Worm (Caenorhabditis elegans) whole organism, L4 larva: ENCODE data around the gene got-2.2.
A peak's percentile ranks its signal among the peaks of the same experiment; 100 is the strongest.

Experiments used
- F10B5.3 ChIP-seq: sonication (generic microtip); optimal IDR thresholded peaks from 2 replicates; lab custom pipeline; 2016; ENCODE audit warnings: mild to moderate bottlenecking, missing genetic modification characterization, missing compliant biosample characterization
- F26F4.8 ChIP-seq: fragments of 200-800 bp; sonication (Bioruptor generic); conservative IDR thresholded peaks from 2 replicates; pipeline ENCODE4 v1.3.6; 2022; ENCODE audit warnings: missing genetic modification characterization, missing compliant biosample characterization
- T26A8.4 ChIP-seq: fragments of 200-800 bp; sonication (Bioruptor generic); IDR thresholded peaks from 2 replicates; pipeline ENCODE4 v1.3.6; 2022; ENCODE audit warnings: missing genetic modification characterization, missing compliant biosample characterization
- ZK337.2 ChIP-seq: fragments of 200-800 bp; sonication (Bioruptor generic); IDR thresholded peaks from 2 replicates; pipeline ENCODE4 v1.3.6; 2022; ENCODE audit warnings: missing genetic modification reagents, missing genetic modification characterization, missing compliant biosample characterization
- aha-1 ChIP-seq: fragments of 150-350 bp; peaks from one replicate; lab custom pipeline; 2014; ENCODE audit warnings: missing biosample characterization, missing genetic modification characterization
- arid-1 ChIP-seq: fragments of 200-800 bp; sonication (Bioruptor generic); conservative IDR thresholded peaks from 2 replicates; pipeline ENCODE4 v1.3.6; 2022; ENCODE audit warnings: missing genetic modification reagents, missing genetic modification characterization, missing compliant biosample characterization
- attf-4 ChIP-seq: sonication (generic microtip); optimal IDR thresholded peaks from 3 replicates; lab custom pipeline; 2017; ENCODE audit warnings: missing biosample characterization, missing genetic modification characterization
- ceh-32 ChIP-seq: sonication (generic microtip); optimal IDR thresholded peaks from 2 replicates; lab custom pipeline; 2016; ENCODE audit warnings: mild to moderate bottlenecking, missing genetic modification characterization, missing compliant biosample characterization; ENCODE audit not compliant: poor library complexity
- ces-1 ChIP-seq: fragments of 150-350 bp; sonication (generic microtip); optimal IDR thresholded peaks from 4 replicates; lab custom pipeline; 2014; ENCODE audit warnings: missing biosample characterization, missing genetic modification reagents, missing genetic modification characterization
- cey-2 ChIP-seq: sonication (generic microtip); optimal IDR thresholded peaks from 3 replicates; lab custom pipeline; 2017; ENCODE audit warnings: missing genetic modification characterization, mild to moderate bottlenecking, missing compliant biosample characterization, antibody characterized with exemption, borderline replicate concordance; ENCODE audit not compliant: insufficient read depth
- ctbp-1 ChIP-seq: fragments of 200-800 bp; sonication (Bioruptor generic); IDR thresholded peaks from 2 replicates; pipeline ENCODE4 v1.3.6; 2022; ENCODE audit warnings: missing genetic modification reagents, missing genetic modification characterization, missing compliant biosample characterization
- daf-16 ChIP-seq, 3 experiments: sonication (generic microtip); optimal IDR thresholded peaks; 2 replicates each; lab custom pipeline; 2016 to 2017; ENCODE audit warnings: missing genetic modification characterization in 3 of 3, missing genetic modification reagents in 3 of 3, mild to moderate bottlenecking in 2 of 3, missing compliant biosample characterization in 2 of 3, missing biosample characterization in 1 of 3, moderate library complexity in 1 of 3
- daf-19 ChIP-seq: fragments of 200-800 bp; sonication (Bioruptor generic); conservative IDR thresholded peaks from 2 replicates; pipeline ENCODE4 v1.3.6; 2022; ENCODE audit warnings: missing genetic modification characterization, missing compliant biosample characterization
- daf-8 ChIP-seq: fragments of 200-800 bp; sonication (Bioruptor generic); IDR thresholded peaks from 2 replicates; pipeline ENCODE4 v1.3.6; 2022; ENCODE audit warnings: missing genetic modification characterization, missing compliant biosample characterization
- dmd-8 ChIP-seq: fragments of 200-800 bp; sonication (Bioruptor generic); IDR thresholded peaks from 2 replicates; pipeline ENCODE4 v1.3.6; 2022; ENCODE audit warnings: missing genetic modification characterization, missing compliant biosample characterization
- dmd-9 ChIP-seq: fragments of 200-800 bp; sonication (Bioruptor generic); IDR thresholded peaks from 2 replicates; pipeline ENCODE4 v1.3.6; 2022; ENCODE audit warnings: missing genetic modification reagents, missing genetic modification characterization, missing compliant biosample characterization
- duxl-1 ChIP-seq: sonication (generic microtip); optimal IDR thresholded peaks from 2 replicates; lab custom pipeline; 2016; ENCODE audit warnings: mild to moderate bottlenecking, missing genetic modification characterization, moderate library complexity, missing compliant biosample characterization; ENCODE audit not compliant: poor library complexity
- egl-27 ChIP-seq: sonication (generic microtip); optimal IDR thresholded peaks from 3 replicates; lab custom pipeline; 2017; ENCODE audit warnings: missing biosample characterization, missing genetic modification reagents, missing genetic modification characterization
- fkh-10 ChIP-seq: fragments of 150-350 bp; optimal IDR thresholded peaks from 2 replicates; lab custom pipeline; 2014; ENCODE audit warnings: missing biosample characterization, missing genetic modification reagents, missing genetic modification characterization
- lim-7 ChIP-seq: fragments of 200-800 bp; sonication (Bioruptor generic); IDR thresholded peaks from 2 replicates; pipeline ENCODE4 v1.3.6; 2022; ENCODE audit warnings: missing genetic modification characterization, missing compliant biosample characterization
- lin-29 ChIP-seq: fragments of 200-800 bp; sonication (Bioruptor generic); IDR thresholded peaks from 2 replicates; pipeline ENCODE4 v1.3.6; 2022; ENCODE audit warnings: missing genetic modification reagents, missing genetic modification characterization, missing compliant biosample characterization
- lir-3 ChIP-seq: sonication (generic microtip); optimal IDR thresholded peaks from 2 replicates; lab custom pipeline; 2016; ENCODE audit warnings: mild to moderate bottlenecking, missing genetic modification characterization, missing compliant biosample characterization
- mep-1 ChIP-seq: fragments of 150-350 bp; sonication (generic microtip); optimal IDR thresholded peaks from 3 replicates; lab custom pipeline; 2014; ENCODE audit warnings: missing biosample characterization, missing genetic modification characterization
- mxl-2 ChIP-seq: fragments of 200-800 bp; sonication (Bioruptor generic); conservative IDR thresholded peaks from 2 replicates; pipeline ENCODE4 v1.3.6; 2022; ENCODE audit warnings: missing genetic modification reagents, missing genetic modification characterization, missing compliant biosample characterization
- nhr-102 ChIP-seq: sonication (generic microtip); optimal IDR thresholded peaks from 2 replicates; lab custom pipeline; 2016; ENCODE audit warnings: mild to moderate bottlenecking, missing genetic modification characterization, moderate library complexity, missing compliant biosample characterization
- nhr-237 ChIP-seq: sonication (generic microtip); optimal IDR thresholded peaks from 2 replicates; lab custom pipeline; 2017; ENCODE audit warnings: missing biosample characterization, missing genetic modification characterization
- nhr-25 ChIP-seq: sonication (generic microtip); optimal IDR thresholded peaks from 2 replicates; lab custom pipeline; 2017; ENCODE audit warnings: missing genetic modification characterization, mild to moderate bottlenecking, missing compliant biosample characterization, antibody characterized with exemption, moderate library complexity, borderline replicate concordance; ENCODE audit not compliant: insufficient read depth
- nhr-28 ChIP-seq: fragments of 150-350 bp; optimal IDR thresholded peaks from 2 replicates; lab custom pipeline; 2014; ENCODE audit warnings: missing biosample characterization, missing genetic modification characterization
- nhr-41 ChIP-seq: fragments of 200-800 bp; sonication (Bioruptor generic); IDR thresholded peaks from 2 replicates; pipeline ENCODE4 v1.3.6; 2022; ENCODE audit warnings: missing genetic modification reagents, missing genetic modification characterization, missing compliant biosample characterization
- nhr-42 ChIP-seq: fragments of 200-800 bp; sonication (Bioruptor generic); IDR thresholded peaks from 2 replicates; pipeline ENCODE4 v1.3.6; 2022; ENCODE audit warnings: missing genetic modification characterization, missing compliant biosample characterization
- nhr-6 ChIP-seq: fragments of 150-350 bp; optimal IDR thresholded peaks from 2 replicates; lab custom pipeline; 2014; ENCODE audit warnings: missing biosample characterization, missing genetic modification characterization
- nhr-76 ChIP-seq: fragments of 150-350 bp; optimal IDR thresholded peaks from 2 replicates; lab custom pipeline; 2014; ENCODE audit warnings: missing biosample characterization, missing genetic modification characterization
- nhr-77 ChIP-seq: fragments of 150-350 bp; optimal IDR thresholded peaks from 2 replicates; lab custom pipeline; 2014; ENCODE audit warnings: missing biosample characterization, missing genetic modification characterization
- sdz-12 ChIP-seq: fragments of 200-800 bp; sonication (Bioruptor generic); optimal IDR thresholded peaks from 2 replicates; lab custom pipeline; 2018; ENCODE audit warnings: mild to moderate bottlenecking, missing genetic modification characterization, missing compliant biosample characterization
- snpc-1.2 ChIP-seq: fragments of 200-800 bp; sonication (Bioruptor generic); IDR thresholded peaks from 2 replicates; pipeline ENCODE4 v1.3.6; 2022; ENCODE audit warnings: missing genetic modification reagents, missing genetic modification characterization, missing compliant biosample characterization
- tag-97 ChIP-seq: fragments of 200-800 bp; sonication (Bioruptor generic); IDR thresholded peaks from 2 replicates; pipeline ENCODE4 v1.3.6; 2022; ENCODE audit warnings: missing genetic modification characterization, missing compliant biosample characterization
- tra-1 ChIP-seq: fragments of 200-800 bp; sonication (Bioruptor generic); IDR thresholded peaks from 2 replicates; pipeline ENCODE4 v1.3.6; 2022; ENCODE audit warnings: missing genetic modification reagents, missing genetic modification characterization, missing compliant biosample characterization
- unc-130 ChIP-seq: sonication (generic microtip); optimal IDR thresholded peaks from 2 replicates; lab custom pipeline; 2016; ENCODE audit warnings: missing genetic modification reagents, missing genetic modification characterization, missing compliant biosample characterization
- unc-62 ChIP-seq, 3 experiments: fragments of 150-350 bp in 1 of 3; sonication (generic microtip); optimal IDR thresholded peaks in 2 of 3; peaks in 1 of 3; 1 replicate in 1 of 3; 2 replicates in 2 of 3; lab custom pipeline; 2014 to 2017; ENCODE audit warnings: missing biosample characterization in 3 of 3, missing genetic modification characterization in 3 of 3, missing genetic modification reagents in 3 of 3, missing genotype in 1 of 3
- vab-7 ChIP-seq: fragments of 200-800 bp; sonication (Bioruptor generic); IDR thresholded peaks from 2 replicates; pipeline ENCODE4 v1.3.6; 2022; ENCODE audit warnings: missing genetic modification reagents, missing genetic modification characterization, missing compliant biosample characterization
- zag-1 ChIP-seq: fragments of 150-350 bp; optimal IDR thresholded peaks from 2 replicates; lab custom pipeline; 2014; ENCODE audit warnings: missing biosample characterization, missing genetic modification characterization

Gene got-2.2

ce11 chrX:6207687-6208088 lies 33.1 kb upstream of the got-2.2 start, which contains the start of gene T13C5.6 (continued):
- TF ChIP-seq vab-7 (GFP tag; lab: Robert Waterston, UW) (peak; percentile 75), nhr-76 (tag; lab: Kevin White, UChicago) (no peak), cey-2 (tag; lab: Kevin White, UChicago) (no peak), nhr-25 (peak; percentile 50), nhr-42 (peak; percentile 90), fkh-10 (GFP tag; lab: Kevin White, UChicago) (peak; percentile 92), mep-1 (tag; lab: Kevin White, UChicago) (peak; percentile 95), mxl-2 (GFP tag; lab: Robert Waterston, UW) (peak; percentile 55; the same call in 1 of the 2 replicates), ceh-32 (peak; percentile 74), nhr-237 (tag; lab: Kevin White, UChicago) (no peak), attf-4 (tag; lab: Kevin White, UChicago) (no peak)

- no peak for TF ChIP-seq snpc-1.2 (GFP tag; lab: Robert Waterston, UW)
- TF ChIP-seq nhr-77 (tag; lab: Kevin White, UChicago), result no peak
- TF ChIP-seq ZK337.2 (GFP tag; lab: Robert Waterston, UW), result no peak
- TF ChIP-seq aha-1 (tag; lab: Kevin White, UChicago), result no peak
These were observed 32.3 kb upstream of the got-2.2 start, which contains the start of gene C14F11.7 for ce11 chrX:6208463-6208862. Gene C14F11.7 (minus strand): TSS chrX:6208563.

DNA sequence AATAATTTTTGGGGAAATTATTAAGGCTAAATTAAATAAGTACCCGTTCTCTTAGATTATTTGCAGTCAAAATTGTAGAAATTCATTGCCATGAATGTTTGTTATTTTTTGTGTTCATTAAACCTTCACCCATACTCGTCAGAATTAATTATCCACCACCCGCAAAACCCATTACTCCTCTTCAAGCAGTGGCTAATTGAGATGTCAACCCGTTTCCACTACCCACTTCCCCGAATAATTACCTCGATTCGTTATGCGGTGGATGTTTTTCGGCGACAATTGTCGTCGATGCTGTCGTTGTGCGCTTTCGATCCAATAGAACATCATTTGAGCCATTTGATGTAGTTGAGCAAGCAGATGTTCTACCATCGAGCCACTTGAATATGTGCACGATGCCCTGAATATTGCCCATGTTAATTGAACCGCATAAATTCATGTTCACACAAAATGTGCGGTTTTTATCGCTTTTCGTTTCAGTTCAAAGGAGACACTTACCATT lies 29.4 kb upstream of the got-2.2 start:
- TF ChIP-seq attf-4 (tag; lab: Kevin White, UChicago), result no peak
- no peak for TF ChIP-seq ZK337.2 (GFP tag; lab: Robert Waterston, UW)
- no peak for TF ChIP-seq tag-97
- TF ChIP-seq F10B5.3 (tag; lab: Kevin White, UChicago), result no peak
- peak in 1 of 2 experiments; percentile 94 for TF ChIP-seq unc-62 (GFP tag; optimal IDR thresholded peaks at IDR 0.05 in 1 of 2; lab: Kevin White, UChicago)
- no peak for TF ChIP-seq unc-62 (tag; optimal IDR thresholded peaks at IDR 0.05; lab: Kevin White, UChicago)
- no peak for TF ChIP-seq lir-3

ce11 chrX:6216551-6216950 lies 24.2 kb upstream of the got-2.2 start, which contains the start of gene lrch-1:
Gene lrch-1 (minus strand): TSS chrX:6216651.
- TF ChIP-seq dmd-8 (GFP tag; lab: Robert Waterston, UW), result no peak
- peak; percentile 2 for TF ChIP-seq aha-1 (tag; lab: Kevin White, UChicago)
- TF ChIP-seq, all 104 proteins: peak for 1

- peak; percentile 75 for TF ChIP-seq T26A8.4 (GFP tag; lab: Robert Waterston, UW)
- peak; percentile 71 for TF ChIP-seq mep-1 (tag; lab: Kevin White, UChicago)
- no peak for TF ChIP-seq daf-8 (GFP tag; lab: Robert Waterston, UW)
- no peak for TF ChIP-seq zag-1 (tag; lab: Kevin White, UChicago)
- TF ChIP-seq snpc-1.2 (GFP tag; lab: Robert Waterston, UW), result peak; percentile 79
- TF ChIP-seq unc-62 (GFP tag; optimal IDR thresholded peaks at IDR 0.05 in 1 of 2; lab: Kevin White, UChicago), result no peak
- TF ChIP-seq unc-62 (tag; optimal IDR thresholded peaks at IDR 0.05; lab: Kevin White, UChicago), result no peak
- peak; percentile 31 to 64 for TF ChIP-seq daf-16 (GFP tag; optimal IDR thresholded peaks at IDR 0.05; lab: Kevin White, UChicago)
- no peak for TF ChIP-seq daf-16 (tag; optimal IDR thresholded peaks at IDR 0.05; lab: Kevin White, UChicago)
- TF ChIP-seq sdz-12, result no peak
- peak; percentile 74; the same call in 1 of the 2 replicates for TF ChIP-seq nhr-41 (GFP tag; lab: Robert Waterston, UW)
- TF ChIP-seq nhr-6, result no peak
- no peak for TF ChIP-seq dmd-9
- no peak for TF ChIP-seq lin-29
- TF ChIP-seq unc-130 (GFP tag; lab: Kevin White, UChicago), result peak; percentile 38
- peak; percentile 74; the same call in 1 of the 2 replicates for TF ChIP-seq daf-19 (GFP tag; lab: Robert Waterston, UW)
- no peak for TF ChIP-seq F26F4.8 (GFP tag; lab: Robert Waterston, UW)
- no peak for TF ChIP-seq ces-1 (GFP tag; lab: Kevin White, UChicago)
- TF ChIP-seq duxl-1 (tag; lab: Kevin White, UChicago), result peak; percentile 68
- no peak for TF ChIP-seq nhr-102 (tag; lab: Kevin White, UChicago)
- no peak for TF ChIP-seq egl-27 (tag; lab: Kevin White, UChicago)
- TF ChIP-seq tra-1 (GFP tag; lab: Robert Waterston, UW), result no peak; the same call in 1 of the 2 replicates
- no peak for TF ChIP-seq nhr-237 (tag; lab: Kevin White, UChicago)
- TF ChIP-seq ctbp-1 (GFP tag; lab: Robert Waterston, UW), result peak; percentile 61
- TF ChIP-seq lim-7 (GFP tag; lab: Robert Waterston, UW), result peak; percentile 83
- no peak for TF ChIP-seq nhr-28 (tag; lab: Kevin White, UChicago)
- no peak; the same call in 1 of the 2 replicates for TF ChIP-seq arid-1 (GFP tag; lab: Robert Waterston, UW)
These were observed 20.9 kb upstream of the got-2.2 start for ce11 chrX:6219892-6220291.
